Worm (Caenorhabditis elegans) whole organism, young adult: ENCODE results near the gene D1025.10.

Source experiments
- B0035.1 ChIP-seq: sonication (generic microtip); optimal IDR thresholded peaks from 2 replicates; lab custom pipeline; 2016; ENCODE audit warnings: missing genetic modification characterization, mild to moderate bottlenecking, missing compliant biosample characterization, missing genotype, missing genetic modification reagents
- B0336.3 ChIP-seq: fragments of 200-800 bp; sonication (Bioruptor generic); IDR thresholded peaks from 2 replicates; pipeline ENCODE4 v1.3.6; 2022; ENCODE audit warnings: missing genetic modification characterization, missing compliant biosample characterization
- F10E7.11 ChIP-seq: sonication (generic microtip); optimal IDR thresholded peaks from 2 replicates; lab custom pipeline; 2017; ENCODE audit warnings: mild to moderate bottlenecking, missing genetic modification characterization, moderate library complexity, missing compliant biosample characterization
- F39B2.1 ChIP-seq: fragments of 200-800 bp; sonication (Bioruptor generic); IDR thresholded peaks from 2 replicates; pipeline ENCODE4 v1.3.6; 2022; ENCODE audit warnings: missing genetic modification reagents, missing genetic modification characterization, missing compliant biosample characterization
- F49E8.2 ChIP-seq: sonication (generic microtip); optimal IDR thresholded peaks from 3 replicates; lab custom pipeline; 2017; ENCODE audit warnings: missing genetic modification characterization, mild to moderate bottlenecking, missing compliant biosample characterization, antibody characterized with exemption, moderate library complexity; ENCODE audit not compliant: insufficient read depth
- K12H6.12 ChIP-seq: fragments of 200-800 bp; sonication (Bioruptor generic); optimal IDR thresholded peaks from 2 replicates; lab custom pipeline; 2018; ENCODE audit warnings: mild to moderate bottlenecking, missing genetic modification characterization, missing compliant biosample characterization
- T07F8.4 ChIP-seq: sonication (generic microtip); optimal IDR thresholded peaks from 2 replicates; lab custom pipeline; 2016; ENCODE audit warnings: mild to moderate bottlenecking, missing genetic modification characterization, moderate library complexity, missing compliant biosample characterization
- Y56A3A.18 ChIP-seq: fragments of 200-800 bp; sonication (Bioruptor generic); IDR thresholded peaks from 2 replicates; pipeline ENCODE4 v1.3.6; 2022; ENCODE audit warnings: missing genetic modification reagents, missing genetic modification characterization, missing compliant biosample characterization
- Y67H2A.10 ChIP-seq: fragments of 200-800 bp; sonication (Bioruptor generic); conservative IDR thresholded peaks from 2 replicates; pipeline ENCODE4 v1.3.6; 2022; ENCODE audit warnings: missing genetic modification reagents, missing genetic modification characterization, missing compliant biosample characterization
- aptf-2 ChIP-seq: fragments of 200-800 bp; sonication (Bioruptor generic); conservative IDR thresholded peaks from 2 replicates; pipeline ENCODE4 v1.3.6; 2022; ENCODE audit warnings: missing genetic modification reagents, missing genetic modification characterization, missing compliant biosample characterization
- atf-7 ChIP-seq: sonication (generic microtip); optimal IDR thresholded peaks from 2 replicates; lab custom pipeline; 2017; ENCODE audit warnings: mild to moderate bottlenecking, missing genetic modification characterization, missing compliant biosample characterization
- attf-3 ChIP-seq: fragments of 200-800 bp; sonication (Bioruptor generic); conservative IDR thresholded peaks from 2 replicates; pipeline ENCODE4 v1.3.6; 2022; ENCODE audit warnings: missing genetic modification reagents, missing genetic modification characterization, missing compliant biosample characterization
- attf-5 ChIP-seq: fragments of 200-800 bp; sonication (Bioruptor generic); optimal IDR thresholded peaks from 2 replicates; lab custom pipeline; 2018; ENCODE audit warnings: mild to moderate bottlenecking, missing genetic modification characterization, missing compliant biosample characterization
- bed-2 ChIP-seq: fragments of 200-800 bp; sonication (Bioruptor generic); IDR thresholded peaks from 2 replicates; pipeline ENCODE4 v1.3.6; 2022; ENCODE audit warnings: missing genetic modification reagents, missing genetic modification characterization, missing compliant biosample characterization
- ccch-3 ChIP-seq: fragments of 200-800 bp; sonication (Bioruptor generic); optimal IDR thresholded peaks from 2 replicates; lab custom pipeline; 2018; ENCODE audit warnings: mild to moderate bottlenecking, missing genetic modification characterization, missing compliant biosample characterization
- cebp-1 ChIP-seq, 2 experiments: fragments of 200-800 bp in 1 of 2; sonication (Bioruptor generic) in 1 of 2; sonication (generic microtip) in 1 of 2; IDR thresholded peaks in 1 of 2; optimal IDR thresholded peaks in 1 of 2; 2 replicates each; pipeline versions ENCODE4 v1.3.6 to Lab custom; 2017 to 2022; ENCODE audit warnings: missing compliant biosample characterization in 2 of 2, missing genetic modification characterization in 2 of 2, mild to moderate bottlenecking in 1 of 2, missing genetic modification reagents in 1 of 2, moderate library complexity in 1 of 2
- cebp-2 ChIP-seq: fragments of 200-800 bp; sonication (Bioruptor generic); IDR thresholded peaks from 2 replicates; pipeline ENCODE4 v1.3.6; 2022; ENCODE audit warnings: missing genetic modification characterization, missing compliant biosample characterization
- ceh-79 ChIP-seq: sonication (generic microtip); optimal IDR thresholded peaks from 2 replicates; lab custom pipeline; 2017; ENCODE audit warnings: mild to moderate bottlenecking, missing genetic modification characterization, missing compliant biosample characterization
- chd-7 ChIP-seq: sonication (generic microtip); optimal IDR thresholded peaks from 2 replicates; lab custom pipeline; 2016; ENCODE audit warnings: mild to moderate bottlenecking, missing genetic modification characterization, moderate library complexity, missing compliant biosample characterization
- dpl-1 ChIP-seq: fragments of 150-350 bp; optimal IDR thresholded peaks from 2 replicates; lab custom pipeline; 2014; ENCODE audit warnings: missing biosample characterization, missing genetic modification reagents, missing genetic modification characterization
- hlh-12 ChIP-seq: sonication (generic microtip); optimal IDR thresholded peaks from 2 replicates; lab custom pipeline; 2016; ENCODE audit warnings: missing genetic modification characterization, missing compliant biosample characterization
- hmg-1.2 ChIP-seq: fragments of 200-800 bp; sonication (Bioruptor generic); IDR thresholded peaks from 2 replicates; pipeline ENCODE4 v1.3.6; 2022; ENCODE audit warnings: missing genetic modification reagents, missing genetic modification characterization, missing compliant biosample characterization
- hmg-20 ChIP-seq: fragments of 200-800 bp; sonication (Bioruptor generic); IDR thresholded peaks from 2 replicates; pipeline ENCODE4 v1.3.6; 2022; ENCODE audit warnings: missing genetic modification reagents, missing genetic modification characterization, missing compliant biosample characterization
- let-526 ChIP-seq: fragments of 200-800 bp; sonication (Bioruptor generic); IDR thresholded peaks from 2 replicates; pipeline ENCODE4 v1.3.6; 2022; ENCODE audit warnings: missing genetic modification reagents, missing genetic modification characterization, missing compliant biosample characterization
- let-607 ChIP-seq, 2 experiments: fragments of 200-800 bp in 1 of 2; sonication (Bioruptor generic) in 1 of 2; sonication (generic microtip) in 1 of 2; optimal IDR thresholded peaks; 2 replicates each; lab custom pipeline; 2016 to 2018; ENCODE audit warnings: mild to moderate bottlenecking in 2 of 2, missing compliant biosample characterization in 2 of 2, missing genetic modification characterization in 2 of 2, moderate library complexity in 2 of 2, missing genotype in 1 of 2
- lin-26 ChIP-seq: fragments of 200-800 bp; sonication (Bioruptor generic); IDR thresholded peaks from 2 replicates; pipeline ENCODE4 v1.3.6; 2022; ENCODE audit warnings: missing genetic modification reagents, missing genetic modification characterization, missing compliant biosample characterization
- lin-35 ChIP-seq, 3 experiments: fragments of 150-350 bp in 2 of 3; sonication (generic microtip) in 1 of 3; optimal IDR thresholded peaks; 2 replicates each; lab custom pipeline; 2014 to 2018; ENCODE audit warnings: missing biosample characterization in 3 of 3, missing genetic modification characterization in 3 of 3, missing genetic modification reagents in 3 of 3
- lin-54 ChIP-seq: fragments of 200-800 bp; sonication (Bioruptor generic); optimal IDR thresholded peaks from 2 replicates; lab custom pipeline; 2018; ENCODE audit warnings: mild to moderate bottlenecking, missing genetic modification characterization, missing compliant biosample characterization
- lir-1 ChIP-seq: fragments of 200-800 bp; sonication (Bioruptor generic); conservative IDR thresholded peaks from 2 replicates; pipeline ENCODE4 v1.3.6; 2022; ENCODE audit warnings: missing genetic modification reagents, missing genetic modification characterization, missing compliant biosample characterization
- lsl-1 ChIP-seq: fragments of 200-800 bp; sonication (Bioruptor generic); optimal IDR thresholded peaks from 2 replicates; lab custom pipeline; 2018; ENCODE audit warnings: mild to moderate bottlenecking, missing genetic modification characterization, moderate library complexity, missing compliant biosample characterization
- madf-6 ChIP-seq: fragments of 200-800 bp; sonication (Bioruptor generic); IDR thresholded peaks from 2 replicates; pipeline ENCODE4 v1.3.6; 2022; ENCODE audit warnings: missing genetic modification reagents, missing genetic modification characterization, missing compliant biosample characterization
- mxl-1 ChIP-seq: sonication (generic microtip); optimal IDR thresholded peaks from 2 replicates; lab custom pipeline; 2016; ENCODE audit warnings: missing genetic modification characterization, missing compliant biosample characterization
- nhr-179 ChIP-seq: sonication (generic microtip); optimal IDR thresholded peaks from 2 replicates; lab custom pipeline; 2016; ENCODE audit warnings: mild to moderate bottlenecking, missing genetic modification characterization, missing compliant biosample characterization
- pbrm-1 ChIP-seq: fragments of 200-800 bp; sonication (Bioruptor generic); IDR thresholded peaks from 2 replicates; pipeline ENCODE4 v1.3.6; 2022; ENCODE audit warnings: missing genetic modification reagents, missing genetic modification characterization, missing compliant biosample characterization
- rec-8 ChIP-seq, 2 experiments: sonication (generic microtip); optimal IDR thresholded peaks; 2 replicates each; lab custom pipeline; 2016; ENCODE audit warnings: mild to moderate bottlenecking in 2 of 2, missing genetic modification characterization in 2 of 2, missing genetic modification reagents in 2 of 2, missing genotype in 2 of 2, missing biosample characterization in 1 of 2, missing compliant biosample characterization in 1 of 2, moderate library complexity in 1 of 2
- rpc-1 ChIP-seq, 2 experiments: fragments of 150-350 bp in 1 of 2; sonication (generic microtip) in 1 of 2; optimal IDR thresholded peaks; 2 replicates each; lab custom pipeline; 2014 to 2018; ENCODE audit warnings: missing biosample characterization in 1 of 2, missing genetic modification characterization in 1 of 2, missing genetic modification reagents in 1 of 2, missing genotype in 1 of 2
- sea-2 ChIP-seq: fragments of 200-800 bp; sonication (Bioruptor generic); IDR thresholded peaks from 2 replicates; pipeline ENCODE4 v1.3.6; 2022; ENCODE audit warnings: missing genetic modification characterization, missing compliant biosample characterization
- snpc-1.1 ChIP-seq: sonication (generic microtip); optimal IDR thresholded peaks from 2 replicates; lab custom pipeline; 2017; ENCODE audit warnings: missing genetic modification characterization, mild to moderate bottlenecking, missing compliant biosample characterization, antibody characterized with exemption, moderate library complexity, missing genotype, missing genetic modification reagents; ENCODE audit not compliant: insufficient read depth
- tbp1 ChIP-seq: fragments of 200-800 bp; sonication (Bioruptor generic); optimal IDR thresholded peaks from 2 replicates; lab custom pipeline; 2018; ENCODE audit warnings: mild to moderate bottlenecking, missing genetic modification characterization, missing compliant biosample characterization
- unc-130 ChIP-seq: sonication (generic microtip); optimal IDR thresholded peaks from 2 replicates; lab custom pipeline; 2016; ENCODE audit warnings: missing genetic modification reagents, missing genetic modification characterization, missing compliant biosample characterization
- xnd-1 ChIP-seq: sonication (generic microtip); optimal IDR thresholded peaks from 2 replicates; lab custom pipeline; 2016; ENCODE audit warnings: missing genotype, missing genetic modification reagents, missing genetic modification characterization, missing compliant biosample characterization
- zfh-2 ChIP-seq: fragments of 200-800 bp; sonication (Bioruptor generic); conservative IDR thresholded peaks from 2 replicates; pipeline ENCODE4 v1.3.6; 2022; ENCODE audit warnings: missing genetic modification reagents, missing genetic modification characterization, missing compliant biosample characterization
- zim-3 ChIP-seq: sonication (generic microtip); optimal IDR thresholded peaks from 2 replicates; lab custom pipeline; 2017; ENCODE audit warnings: mild to moderate bottlenecking, missing genetic modification characterization, moderate library complexity, missing compliant biosample characterization
- ztf-25 ChIP-seq: fragments of 200-800 bp; sonication (Bioruptor generic); IDR thresholded peaks from 2 replicates; pipeline ENCODE4 v1.3.6; 2022; ENCODE audit warnings: missing genetic modification reagents, missing genetic modification characterization, missing compliant biosample characterization

D1025.10 gene

DNA sequence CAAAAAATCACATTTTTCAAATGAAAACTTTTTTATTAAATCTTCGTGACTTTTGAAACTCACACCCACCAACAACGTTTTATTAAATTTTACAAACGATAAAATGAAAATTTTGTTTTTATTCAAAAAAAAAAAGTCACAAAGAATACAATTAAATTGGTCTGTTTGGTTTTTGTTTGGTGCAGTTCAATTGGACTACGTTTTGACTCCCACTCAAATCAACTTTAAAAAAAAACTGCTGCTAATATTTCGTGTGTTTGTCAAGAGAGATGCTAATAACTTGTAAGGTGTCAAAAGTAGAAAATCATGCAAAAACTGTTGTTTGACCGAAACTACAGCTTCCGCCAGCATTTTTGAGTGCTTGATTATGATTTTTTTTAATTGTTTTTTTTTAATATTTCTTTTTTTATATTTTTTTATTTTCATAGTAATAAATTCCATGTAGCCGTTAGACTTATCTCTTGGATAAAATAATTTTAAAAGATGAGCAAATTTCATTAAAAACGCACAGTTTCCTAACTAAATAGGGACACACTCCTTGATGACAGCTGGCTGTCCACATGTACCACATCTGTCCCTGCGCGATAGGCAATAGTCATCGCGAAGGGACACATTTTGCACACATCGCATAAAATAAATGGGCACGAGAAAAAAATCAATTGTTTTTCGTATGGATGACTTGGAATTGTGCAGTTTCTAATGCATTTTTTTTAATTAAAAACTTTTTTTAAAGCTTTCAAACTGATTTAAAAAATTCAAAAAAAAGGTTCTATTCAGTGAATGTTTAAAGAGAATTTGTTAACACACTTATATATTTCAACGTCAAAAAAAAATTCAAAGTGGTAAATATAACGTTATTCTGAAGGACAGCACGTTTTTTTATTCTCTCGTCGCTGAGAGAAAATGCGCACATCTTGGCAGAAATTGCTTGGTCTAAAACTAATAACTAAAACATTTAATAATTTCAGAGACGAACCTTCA lies 9.0 kb downstream of the D1025.10 start (continued):
- TF ChIP-seq F39B2.1, result 0 out of 2 replicates have a peak, but pooled peaks have one; percentile 54
- peak; percentile 87 for TF ChIP-seq nhr-179 (tag; lab: Kevin White, UChicago)
- TF ChIP-seq lir-1 (GFP tag; lab: Robert Waterston, UW), result peak; percentile 94
- TF ChIP-seq snpc-1.1 (tag; lab: Kevin White, UChicago), result no peak
- peak; percentile 85 for TF ChIP-seq lin-26
- peak; percentile 98 for TF ChIP-seq K12H6.12 (tag; lab: Kevin White, UChicago)
- TF ChIP-seq mxl-1 (tag; lab: Kevin White, UChicago), result peak; percentile 66
- TF ChIP-seq rec-8 (tag; optimal IDR thresholded peaks at IDR 0.05; lab: Kevin White, UChicago), result peak in 1 of 2 experiments; percentile 34
- TF ChIP-seq ztf-25 (GFP tag; lab: Robert Waterston, UW), result no peak
- TF ChIP-seq hlh-12 (tag; lab: Kevin White, UChicago), result peak; percentile 33
- peak; percentile 97 for TF ChIP-seq hmg-20 (GFP tag; lab: Robert Waterston, UW)
- TF ChIP-seq Y67H2A.10 (GFP tag; lab: Robert Waterston, UW), result peak; percentile 48; the same call in 1 of the 2 replicates
- TF ChIP-seq sea-2 (GFP tag; lab: Robert Waterston, UW), result peak; percentile 86
- TF ChIP-seq attf-5 (GFP tag; lab: Kevin White, UChicago), result peak; percentile 70
- TF ChIP-seq hmg-1.2 (GFP tag; lab: Robert Waterston, UW), result peak; percentile 87
- TF ChIP-seq madf-6 (GFP tag; lab: Robert Waterston, UW), result no peak
- TF ChIP-seq lsl-1, result peak; percentile 18
- peak; percentile 97 for TF ChIP-seq F10E7.11
- TF ChIP-seq pbrm-1 (GFP tag; lab: Robert Waterston, UW), result peak; percentile 97
- peak; percentile 92 for TF ChIP-seq lin-54 (GFP tag; lab: Kevin White, UChicago)
- peak; percentile 58; the same call in 1 of the 2 replicates for TF ChIP-seq attf-3 (GFP tag; lab: Robert Waterston, UW)
- TF ChIP-seq ceh-79, result peak; percentile 97
- peak; percentile 98 for TF ChIP-seq chd-7
- TF ChIP-seq aptf-2, result no peak
- TF ChIP-seq zim-3 (tag; lab: Kevin White, UChicago), result peak; percentile 14
- peak; percentile 17 for TF ChIP-seq rpc-1 (optimal IDR thresholded peaks at IDR 0.05; lab: Kevin White, UChicago)
- no peak for TF ChIP-seq rpc-1 (tag; optimal IDR thresholded peaks at IDR 0.05; lab: Kevin White, UChicago)
- TF ChIP-seq atf-7 (tag; lab: Kevin White, UChicago), result peak; percentile 99
- TF ChIP-seq lin-35 (GFP tag; optimal IDR thresholded peaks at IDR 0.05; lab: Kevin White, UChicago), result peak in 2 of 3 experiments; percentile 83 to 99
- TF ChIP-seq dpl-1 (GFP tag; lab: Kevin White, UChicago), result no peak
- TF ChIP-seq zfh-2 (GFP tag; lab: Robert Waterston, UW), result no peak
- TF ChIP-seq bed-2 (GFP tag; lab: Robert Waterston, UW), result peak; percentile 89
- TF ChIP-seq F49E8.2 (tag; lab: Kevin White, UChicago), result no peak
- TF ChIP-seq let-607 (tag; optimal IDR thresholded peaks at IDR 0.05; lab: Kevin White, UChicago), result peak; percentile 78 to 95
- TF ChIP-seq cebp-1 (GFP tag; IDR thresholded peaks at IDR 0.05; lab: Robert Waterston, UW), result peak; percentile 82
- peak; percentile 98 for TF ChIP-seq cebp-1 (tag; optimal IDR thresholded peaks at IDR 0.05; lab: Kevin White, UChicago)
- peak; percentile 79 for TF ChIP-seq tbp1 (GFP tag; lab: Kevin White, UChicago)
- TF ChIP-seq ccch-3 (GFP tag; lab: Kevin White, UChicago), result peak; percentile 87
- peak; percentile 98 for TF ChIP-seq cebp-2 (GFP tag; lab: Robert Waterston, UW)
- no peak for TF ChIP-seq xnd-1 (tag; lab: Kevin White, UChicago)
- TF ChIP-seq B0336.3 (GFP tag; lab: Robert Waterston, UW), result peak; percentile 100
- peak; percentile 95 for TF ChIP-seq let-526 (GFP tag; lab: Robert Waterston, UW)
- TF ChIP-seq unc-130 (GFP tag; lab: Kevin White, UChicago), result peak; percentile 32
- TF ChIP-seq B0035.1, result peak; percentile 97
- peak; percentile 100 for TF ChIP-seq Y56A3A.18 (GFP tag; lab: Robert Waterston, UW)
- peak; percentile 95 for TF ChIP-seq T07F8.4
